Worm (Caenorhabditis elegans) whole organism, mixed stage, embryonic: ENCODE data around the gene R04F11.5.

Experiments used
- M03D4.4 ChIP-seq: sonication (generic microtip); optimal IDR thresholded peaks from 2 replicates; lab custom pipeline; 2017; ENCODE audit warnings: mild to moderate bottlenecking, missing genetic modification characterization, missing compliant biosample characterization
- ceh-39 ChIP-seq: fragments of 150-350 bp; optimal IDR thresholded peaks from 2 replicates; lab custom pipeline; 2014; ENCODE audit warnings: missing biosample characterization, missing genetic modification characterization
- ceh-83 ChIP-seq: fragments of 200-800 bp; sonication (Bioruptor generic); optimal IDR thresholded peaks from 2 replicates; lab custom pipeline; 2018; ENCODE audit warnings: mild to moderate bottlenecking, missing genetic modification characterization, missing compliant biosample characterization
- ces-1 ChIP-seq: fragments of 150-350 bp; optimal IDR thresholded peaks from 2 replicates; lab custom pipeline; 2014; ENCODE audit warnings: missing biosample characterization, missing genetic modification reagents, missing genetic modification characterization
- nhr-12 ChIP-seq: fragments of 150-350 bp; optimal IDR thresholded peaks from 2 replicates; lab custom pipeline; 2014; ENCODE audit warnings: missing biosample characterization, missing genetic modification characterization
- nhr-28 ChIP-seq: fragments of 150-350 bp; optimal IDR thresholded peaks from 2 replicates; lab custom pipeline; 2014; ENCODE audit warnings: missing biosample characterization, missing genetic modification characterization
- snpc-4 ChIP-seq: fragments of 150-350 bp; optimal IDR thresholded peaks from 2 replicates; lab custom pipeline; 2014; ENCODE audit warnings: missing biosample characterization, missing genetic modification characterization
- unc-62 ChIP-seq: fragments of 150-350 bp; optimal IDR thresholded peaks from 2 replicates; lab custom pipeline; 2014; ENCODE audit warnings: missing biosample characterization, missing genetic modification reagents, missing genetic modification characterization

ce11 chrV:12288577-12288976 lies 29.2 kb downstream of the R04F11.5 start, which contains the start of gene rskd-1:
- no peak for TF ChIP-seq nhr-12 (tag; lab: Kevin White, UChicago)
- TF ChIP-seq nhr-28 (tag; lab: Kevin White, UChicago): no peak
- TF ChIP-seq unc-62 (GFP tag; lab: Kevin White, UChicago): no peak
- TF ChIP-seq M03D4.4: no peak
- no peak for TF ChIP-seq ces-1 (GFP tag; lab: Kevin White, UChicago)
- TF ChIP-seq snpc-4 (tag; lab: Kevin White, UChicago): no peak
- TF ChIP-seq ceh-39 (tag; lab: Kevin White, UChicago): no peak
- no peak for TF ChIP-seq ceh-83 (GFP tag; lab: Kevin White, UChicago)
